Fruit fly (Drosophila melanogaster) whole organism, wandering third instar larva: ENCODE data around the gene CG8833.
A peak's percentile ranks its signal among the peaks of the same experiment; 100 is the strongest.

ENCODE experiments used
- Abd-B ChIP-seq: fragments of >200 bp; optimal IDR thresholded peaks from 2 replicates; lab custom pipeline; 2017; ENCODE audit warnings: missing biosample characterization, missing genetic modification characterization
- CG32264 ChIP-seq: fragments of 200-800 bp; sonication (Bioruptor generic); optimal IDR thresholded peaks from 2 replicates; lab custom pipeline; 2016; ENCODE audit warnings: missing biosample characterization, missing genetic modification characterization
- CG9705 ChIP-seq: fragments of 200-800 bp; sonication (Bioruptor generic); optimal IDR thresholded peaks from 2 replicates; lab custom pipeline; 2018; ENCODE audit warnings: missing biosample characterization, mild to moderate bottlenecking, missing genetic modification characterization
- CrebA ChIP-seq: fragments of 200-800 bp; sonication (Bioruptor generic); optimal IDR thresholded peaks from 2 replicates; lab custom pipeline; 2016; ENCODE audit warnings: missing biosample characterization, mild to moderate bottlenecking, missing genetic modification characterization, borderline replicate concordance
- Dfd ChIP-seq: fragments of >200 bp; optimal IDR thresholded peaks from 2 replicates; lab custom pipeline; 2017; ENCODE audit warnings: missing biosample characterization, missing genetic modification characterization
- Dif ChIP-seq: fragments of 200-275, 200-300 bp; sonication (Bioruptor generic); optimal IDR thresholded peaks from 2 replicates; lab custom pipeline; 2018; ENCODE audit warnings: missing biosample characterization, missing genetic modification characterization; ENCODE audit not compliant: partially characterized antibody
- GATAd ChIP-seq: sonication (Bioruptor generic); optimal IDR thresholded peaks from 2 replicates; lab custom pipeline; 2016; ENCODE audit warnings: missing biosample characterization, missing genetic modification characterization
- HLH106 ChIP-seq: fragments of 200-800 bp; optimal IDR thresholded peaks from 3 replicates; lab custom pipeline; 2019; ENCODE audit warnings: missing biosample characterization, mild to moderate bottlenecking, missing genetic modification characterization, moderate library complexity
- Hnf4 ChIP-seq: fragments of 200-800 bp; sonication (Bioruptor generic); optimal IDR thresholded peaks from 2 replicates; lab custom pipeline; 2016; ENCODE audit warnings: missing biosample characterization, mild to moderate bottlenecking, missing genetic modification characterization
- Hr78 ChIP-seq: fragments of >200 bp; optimal IDR thresholded peaks from 2 replicates; lab custom pipeline; 2017; ENCODE audit warnings: missing biosample characterization, missing genetic modification characterization
- Hr83 ChIP-seq: fragments of 200-300 bp; sonication (Bioruptor generic); optimal IDR thresholded peaks from 2 replicates; lab custom pipeline; 2016; ENCODE audit warnings: missing biosample characterization, mild to moderate bottlenecking, missing genetic modification characterization, moderate library complexity; ENCODE audit not compliant: poor library complexity, severe bottlenecking
- Jra ChIP-seq: sonication (Bioruptor generic); optimal IDR thresholded peaks from 2 replicates; lab custom pipeline; 2016; ENCODE audit warnings: missing biosample characterization, missing genetic modification characterization
- Mio ChIP-seq: sonication (Bioruptor generic); optimal IDR thresholded peaks from 2 replicates; lab custom pipeline; 2016; ENCODE audit warnings: missing biosample characterization, missing genetic modification characterization
- Myc ChIP-seq: fragments of >200 bp; optimal IDR thresholded peaks from 2 replicates; lab custom pipeline; 2017
- N ChIP-seq: fragments of >200 bp; optimal IDR thresholded peaks from 2 replicates; lab custom pipeline; 2018; ENCODE audit warnings: missing biosample characterization, missing external identifiers, missing genetic modification characterization
- OdsH ChIP-seq: fragments of 200-800 bp; sonication (Bioruptor generic); optimal IDR thresholded peaks from 2 replicates; lab custom pipeline; 2016; ENCODE audit warnings: missing biosample characterization, mild to moderate bottlenecking, missing genetic modification characterization
- Rel ChIP-seq, 2 experiments: fragments of 200-800 bp; sonication (Bioruptor generic) in 1 of 2; optimal IDR thresholded peaks; 2 replicates in 1 of 2; 3 replicates in 1 of 2; lab custom pipeline; 2016 to 2019; ENCODE audit warnings: mild to moderate bottlenecking in 2 of 2, missing biosample characterization in 2 of 2, missing genetic modification characterization in 2 of 2, moderate library complexity in 1 of 2
- Sp1 ChIP-seq: fragments of 200-800 bp; sonication (Bioruptor generic); optimal IDR thresholded peaks from 3 replicates; lab custom pipeline; 2019; ENCODE audit warnings: missing biosample characterization, mild to moderate bottlenecking, missing genetic modification characterization, moderate library complexity
- Vsx2 ChIP-seq: fragments of 200-300, 225-300 bp; sonication (Bioruptor generic); optimal IDR thresholded peaks from 2 replicates; lab custom pipeline; 2018; ENCODE audit warnings: missing biosample characterization, missing genetic modification characterization; ENCODE audit not compliant: partially characterized antibody
- br ChIP-seq: fragments of 200-800 bp; sonication (Bioruptor generic); optimal IDR thresholded peaks from 2 replicates; lab custom pipeline; 2016; ENCODE audit warnings: missing biosample characterization, missing genetic modification characterization
- brk ChIP-seq: fragments of 200-800 bp; sonication (Bioruptor generic); optimal IDR thresholded peaks from 2 replicates; lab custom pipeline; 2016; ENCODE audit warnings: missing biosample characterization, mild to moderate bottlenecking, missing genetic modification characterization
- dl ChIP-seq, 2 experiments: fragments of 175-275, 200-275 bp in 1 of 2; fragments of 200-275 bp in 1 of 2; sonication (Bioruptor generic); optimal IDR thresholded peaks; lab custom pipeline; 2018; ENCODE audit warnings: mild to moderate bottlenecking in 2 of 2, missing biosample characterization in 2 of 2, missing genetic modification characterization in 2 of 2, moderate library complexity in 2 of 2; ENCODE audit not compliant: partially characterized antibody in 2 of 2, insufficient read depth in 1 of 2
- dmrt93B ChIP-seq: fragments of 200-800 bp; sonication (Bioruptor generic); optimal IDR thresholded peaks from 2 replicates; lab custom pipeline; 2018; ENCODE audit warnings: missing biosample characterization, mild to moderate bottlenecking, missing genetic modification characterization
- dsf ChIP-seq: sonication (Bioruptor generic); optimal IDR thresholded peaks from 2 replicates; lab custom pipeline; 2016; ENCODE audit warnings: missing biosample characterization, missing genetic modification characterization, borderline replicate concordance
- ey ChIP-seq: fragments of 200-800 bp; sonication (Bioruptor generic); optimal IDR thresholded peaks from 2 replicates; lab custom pipeline; 2016; ENCODE audit warnings: missing biosample characterization, missing genetic modification characterization
- foxo ChIP-seq, 2 experiments: fragments of 200-800 bp; sonication (Bioruptor generic); optimal IDR thresholded peaks; 2 replicates in 1 of 2; 3 replicates in 1 of 2; lab custom pipeline; 2016 to 2017; ENCODE audit warnings: missing biosample characterization in 2 of 2, missing genetic modification characterization in 2 of 2
- fru ChIP-seq: fragments of 200-800 bp; sonication (Bioruptor generic); optimal IDR thresholded peaks from 3 replicates; lab custom pipeline; 2016; ENCODE audit warnings: missing biosample characterization, mild to moderate bottlenecking, missing genetic modification characterization
- h ChIP-seq: fragments of 200-800 bp; sonication (Bioruptor generic); optimal IDR thresholded peaks from 3 replicates; lab custom pipeline; 2016; ENCODE audit warnings: missing biosample characterization, mild to moderate bottlenecking, missing genetic modification characterization
- jim ChIP-seq: fragments of 175-275, 200-325 bp; sonication (Bioruptor generic); optimal IDR thresholded peaks from 2 replicates; lab custom pipeline; 2016; ENCODE audit warnings: missing biosample characterization, mild to moderate bottlenecking, missing genetic modification characterization
- lola ChIP-seq: fragments of >200 bp; optimal IDR thresholded peaks from 2 replicates; lab custom pipeline; 2017; ENCODE audit warnings: missing biosample characterization, missing genetic modification characterization
- pan ChIP-seq: fragments of >200 bp; optimal IDR thresholded peaks from 2 replicates; lab custom pipeline; 2017
- psq ChIP-seq: fragments of 200-800 bp; sonication (Bioruptor generic); optimal IDR thresholded peaks from 3 replicates; lab custom pipeline; 2017; ENCODE audit warnings: missing biosample characterization, mild to moderate bottlenecking, missing genetic modification characterization, moderate library complexity
- rgr ChIP-seq: fragments of 200-800 bp; sonication (Bioruptor generic); optimal IDR thresholded peaks from 3 replicates; lab custom pipeline; 2016; ENCODE audit warnings: missing biosample characterization, mild to moderate bottlenecking, missing genetic modification characterization
- sage ChIP-seq: fragments of 200-800 bp; sonication (Bioruptor generic); optimal IDR thresholded peaks from 2 replicates; lab custom pipeline; 2016; ENCODE audit warnings: missing biosample characterization, mild to moderate bottlenecking, missing genetic modification characterization
- sv ChIP-seq: fragments of 200-800 bp; sonication (Bioruptor generic); optimal IDR thresholded peaks from 3 replicates; lab custom pipeline; 2016; ENCODE audit warnings: missing biosample characterization, missing genetic modification characterization
- tai ChIP-seq: sonication (Bioruptor generic); optimal IDR thresholded peaks from 2 replicates; lab custom pipeline; 2016; ENCODE audit warnings: missing biosample characterization, missing genetic modification characterization
- usp ChIP-seq: fragments of >200 bp; optimal IDR thresholded peaks from 2 replicates; lab custom pipeline; 2017; ENCODE audit warnings: missing biosample characterization, missing genetic modification characterization
- woc ChIP-seq: sonication (Bioruptor generic); optimal IDR thresholded peaks from 2 replicates; lab custom pipeline; 2016; ENCODE audit warnings: missing biosample characterization, mild to moderate bottlenecking, missing genetic modification characterization

CG8833 gene

dm6 chr3L:13919794-13920631, 8.8 kb downstream of the CG8833 start:
- peak; percentile 76 for TF ChIP-seq woc (GFP tag; lab: Kevin White, UChicago)
- peak; percentile 16 for TF ChIP-seq Vsx2 (GFP tag; lab: Kevin White, UChicago)
- TF ChIP-seq sage = no peak
- TF ChIP-seq pan (lab: Kevin White, UChicago) = peak; percentile 69
- no peak for TF ChIP-seq usp (GFP tag; lab: Kevin White, UChicago)
- TF ChIP-seq Sp1 (GFP tag; lab: Kevin White, UChicago) = peak; percentile 59
- TF ChIP-seq tai (GFP tag; lab: Kevin White, UChicago) = peak; percentile 39
- no peak for TF ChIP-seq Hr83
- TF ChIP-seq CG9705 = no peak
- TF ChIP-seq Hnf4 (GFP tag; lab: Kevin White, UChicago) = peak; percentile 22
- TF ChIP-seq Hr78 (GFP tag; lab: Kevin White, UChicago) = no peak
- TF ChIP-seq dsf (GFP tag; lab: Kevin White, UChicago) = no peak
- TF ChIP-seq jim (GFP tag; lab: Kevin White, UChicago) = no peak
- TF ChIP-seq Myc (lab: Kevin White, UChicago) = no peak
- peak; percentile 73 for TF ChIP-seq ey
- TF ChIP-seq lola (GFP tag; lab: Kevin White, UChicago) = no peak
- TF ChIP-seq CrebA (GFP tag; lab: Kevin White, UChicago) = no peak
- TF ChIP-seq OdsH (GFP tag; lab: Kevin White, UChicago) = peak; percentile 71
- no peak for TF ChIP-seq CG32264 (GFP tag; lab: Kevin White, UChicago)
- peak; percentile 84 to 93 for TF ChIP-seq dl (GFP tag; optimal IDR thresholded peaks at IDR 0.05; lab: Kevin White, UChicago; ENCODE audit: insufficient read depth in 1 of 2, partially characterized antibody in 2 of 2)
- TF ChIP-seq rgr (GFP tag; lab: Kevin White, UChicago) = peak; percentile 64
- no peak for TF ChIP-seq N (GFP tag; lab: Kevin White, UChicago)
- TF ChIP-seq fru (GFP tag; lab: Kevin White, UChicago) = peak; percentile 82
- TF ChIP-seq psq (GFP tag; lab: Kevin White, UChicago) = peak; percentile 50
- TF ChIP-seq GATAd (GFP tag; lab: Kevin White, UChicago) = no peak
- TF ChIP-seq Mio = no peak
- no peak for TF ChIP-seq Rel (GFP tag; optimal IDR thresholded peaks at IDR 0.05; lab: Kevin White, UChicago)
- peak; percentile 97 for TF ChIP-seq Rel (tag; optimal IDR thresholded peaks at IDR 0.05; lab: Kevin White, UChicago)
- TF ChIP-seq h (GFP tag; lab: Kevin White, UChicago) = peak; percentile 69
- TF ChIP-seq Abd-B = no peak
- TF ChIP-seq br = peak; percentile 63
- TF ChIP-seq HLH106 (tag; lab: Kevin White, UChicago) = peak; percentile 70
- no peak for TF ChIP-seq Jra (GFP tag; lab: Kevin White, UChicago)
- peak; percentile 67 for TF ChIP-seq dmrt93B
- TF ChIP-seq Dif = peak; percentile 92
- TF ChIP-seq brk (GFP tag; lab: Kevin White, UChicago) = no peak
- TF ChIP-seq sv (GFP tag; lab: Kevin White, UChicago) = peak; percentile 87
- no peak for TF ChIP-seq Dfd (GFP tag; lab: Kevin White, UChicago)
- TF ChIP-seq foxo (GFP tag; optimal IDR thresholded peaks at IDR 0.05; lab: Kevin White, UChicago) = peak in 1 of 2 experiments; percentile 77

- no peak for TF ChIP-seq CG9705
- no peak for TF ChIP-seq psq (GFP tag; lab: Kevin White, UChicago)
- peak; percentile 33 for TF ChIP-seq ey
- TF ChIP-seq HLH106 (tag; lab: Kevin White, UChicago) = peak; percentile 21
- peak; percentile 13 for TF ChIP-seq h (GFP tag; lab: Kevin White, UChicago)
- no peak for TF ChIP-seq GATAd (GFP tag; lab: Kevin White, UChicago)
- TF ChIP-seq, all 38 proteins: peak for 3
Measured at dm6 chr3L:13918774-13919173, 10.0 kb downstream of the CG8833 start.
